ENCODE assay signal across 1 worm cellular context in the genomic region with DNA sequence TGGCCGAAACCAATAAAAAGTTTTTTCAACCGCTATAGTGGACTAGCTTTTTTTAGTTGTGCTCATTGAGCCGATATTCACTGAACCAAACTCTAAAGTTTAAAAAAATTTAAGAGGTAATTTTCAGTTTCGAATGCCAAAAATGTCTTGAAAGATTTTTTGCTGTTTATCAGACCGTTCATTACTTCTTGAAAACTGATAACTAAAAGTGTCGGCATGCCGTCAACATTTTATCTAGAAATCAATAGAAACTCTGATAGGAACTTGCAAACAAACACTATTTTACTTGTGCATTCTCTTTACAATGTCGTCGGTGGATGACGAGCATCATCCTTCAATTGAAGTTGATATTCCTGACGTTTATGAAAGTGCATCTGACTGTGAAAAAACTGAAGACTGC.
TF ChIP-seq lines count a peak whose summit lies in the region.

No protein-coding gene starts in this region.

TF ChIP-seq in whole organism, L4 larva, 104 proteins besides CTCF, POLR2A, EP300 and RAD21 (continued from another document):
- TF ChIP-seq daf-16 (GFP tag; optimal IDR thresholded peaks at IDR 0.05; lab: Kevin White, UChicago): no peak
- TF ChIP-seq daf-16 (tag; optimal IDR thresholded peaks at IDR 0.05; lab: Kevin White, UChicago): peak; percentile 79
